Worm (Caenorhabditis elegans) whole organism, early embryonic: Measurements from ENCODE around the gene paa-1.

Experiments
- ama-1 ChIP-seq: fragments of 150-350 bp; optimal IDR thresholded peaks from 2 replicates; lab custom pipeline; 2014
- ceh-36 ChIP-seq: sonication (generic microtip); optimal IDR thresholded peaks from 2 replicates; lab custom pipeline; 2016; ENCODE audit warnings: missing genetic modification characterization, inconsistent platforms, missing compliant biosample characterization
- hnd-1 ChIP-seq: sonication (generic microtip); optimal IDR thresholded peaks from 2 replicates; lab custom pipeline; 2016; ENCODE audit warnings: missing genetic modification characterization, missing compliant biosample characterization
- tbx-11 ChIP-seq: fragments of 200-800 bp; sonication (Bioruptor generic); IDR thresholded peaks from 2 replicates; pipeline ENCODE4 v1.3.6; 2022; ENCODE audit warnings: missing genetic modification characterization, missing compliant biosample characterization

- no peak for TF ChIP-seq ceh-36 (tag; lab: Kevin White, UChicago)
- TF ChIP-seq hnd-1 (tag; lab: Kevin White, UChicago), result no peak
- TF ChIP-seq ama-1 (lab: Kevin White, UChicago), result no peak
- TF ChIP-seq tbx-11 (GFP tag; lab: Robert Waterston, UW), result no peak
Measured at ce11 chrIII:5450430-5450829, at the start of gene paa-1.
